Worm (Caenorhabditis elegans): ENCODE results near the gene unc-27.

Gene unc-27

DNA sequence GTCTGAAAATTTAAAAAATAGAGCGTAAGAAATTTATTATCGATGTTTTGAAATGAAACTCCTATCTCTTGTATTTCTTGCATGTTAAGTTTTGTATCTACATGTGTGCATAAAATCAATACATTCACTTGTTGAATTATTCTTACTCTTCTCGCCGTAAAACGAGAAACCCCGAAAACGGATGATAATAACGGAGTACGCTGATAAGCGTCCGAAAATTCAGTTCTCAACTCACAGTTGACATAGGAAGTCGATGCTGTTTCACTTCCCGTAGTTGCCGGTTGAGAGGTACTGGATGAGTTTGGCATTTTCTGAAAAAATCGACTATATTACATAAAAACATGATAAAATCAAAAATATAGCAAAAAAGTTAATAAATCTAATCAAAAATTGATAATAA lies 46.1 kb downstream of the unc-27 start, which contains the start of gene sec-15:
TSS of gene sec-15 (minus strand) at position 311 of the 400 bp plus-strand sequence.
- no peak for TF ChIP-seq drap-1 (GFP tag; optimal IDR thresholded peaks at IDR 0.05)
- no peak for TF ChIP-seq mep-1 (tag; optimal IDR thresholded peaks at IDR 0.05)

DNA sequence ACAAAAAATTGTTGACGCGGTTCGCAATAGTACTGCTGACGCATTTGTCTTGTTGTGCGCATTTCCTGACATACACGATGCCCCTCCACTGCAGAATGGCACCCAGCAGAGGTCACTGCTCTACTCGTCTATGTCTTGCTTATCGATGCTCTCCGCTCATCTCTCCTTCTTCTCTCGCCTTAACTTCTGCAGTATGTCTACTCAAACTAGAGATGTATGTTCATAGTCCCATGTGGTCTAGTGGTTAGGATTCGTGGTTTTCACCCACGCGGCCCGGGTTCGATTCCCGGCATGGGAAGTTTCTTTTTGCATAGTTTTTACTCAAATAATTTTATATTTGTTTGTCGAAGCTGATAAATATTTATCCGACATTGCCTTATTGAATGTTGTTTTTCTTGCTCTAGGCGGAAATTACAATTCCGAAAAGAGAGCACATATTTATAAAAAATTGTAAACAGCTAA lies 46.7 kb downstream of the unc-27 start, which contains the start of gene C28G1.2:
TSS of gene C28G1.2 (plus strand) at position 130 of the 462 bp plus-strand sequence.
- TF ChIP-seq blmp-1 (tag; optimal IDR thresholded peaks at IDR 0.05) (peak; percentile 21), mls-2 (tag; optimal IDR thresholded peaks at IDR 0.05) (peak; percentile 99), drap-1 (GFP tag; optimal IDR thresholded peaks at IDR 0.05) (peak; percentile 98), ham-2 (GFP tag; optimal IDR thresholded peaks at IDR 0.05) (peak; percentile 93), elt-3 (tag; optimal IDR thresholded peaks at IDR 0.05) (peak; percentile 15), zip-8 (tag; optimal IDR thresholded peaks at IDR 0.05) (no peak), lin-32 (GFP tag; optimal IDR thresholded peaks at IDR 0.05) (peak; percentile 93), nhr-12 (tag; optimal IDR thresholded peaks at IDR 0.05) (peak; percentile 68), ceh-43 (GFP tag; optimal IDR thresholded peaks at IDR 0.05) (peak; percentile 94), lsy-2 (tag; optimal IDR thresholded peaks at IDR 0.05) (peak; percentile 79), ces-1 (GFP tag; optimal IDR thresholded peaks at IDR 0.05) (peak; percentile 78), nhr-2 (tag; optimal IDR thresholded peaks at IDR 0.05) (peak; percentile 28), sem-2 (GFP tag; optimal IDR thresholded peaks at IDR 0.05) (peak; percentile 92), sptf-1 (tag; optimal IDR thresholded peaks at IDR 0.05) (peak; percentile 98), snpc-4 (tag; optimal IDR thresholded peaks at IDR 0.05) (no peak), tbx-8 (GFP tag; optimal IDR thresholded peaks at IDR 0.05) (peak; percentile 94), flh-1 (GFP tag; optimal IDR thresholded peaks at IDR 0.05) (peak; percentile 94), ztf-11 (tag; optimal IDR thresholded peaks at IDR 0.05) (peak; percentile 51), elt-1 (tag; optimal IDR thresholded peaks at IDR 0.05; ENCODE audit: borderline replicate concordance, insufficient read depth) (peak; percentile 33), unc-62 (GFP tag; optimal IDR thresholded peaks at IDR 0.05) (peak; percentile 69), mep-1 (tag; optimal IDR thresholded peaks at IDR 0.05) (peak; percentile 78), bed-3 (GFP tag; optimal IDR thresholded peaks at IDR 0.05) (peak; percentile 90), nhr-237 (tag; optimal IDR thresholded peaks at IDR 0.05) (peak; percentile 89), cnd-1 (tag; optimal IDR thresholded peaks at IDR 0.05) (peak; percentile 97), ceh-39 (tag; optimal IDR thresholded peaks at IDR 0.05) (peak; percentile 69), M03D4.4 (tag; optimal IDR thresholded peaks at IDR 0.05) (peak; percentile 97), mab-5 (tag; optimal IDR thresholded peaks at IDR 0.05) (peak; percentile 1), ceh-83 (GFP tag; optimal IDR thresholded peaks at IDR 0.05) (peak; percentile 98), unc-120 (tag; optimal IDR thresholded peaks at IDR 0.05; ENCODE audit: poor library complexity, severe bottlenecking) (peak; percentile 98), nhr-28 (tag; optimal IDR thresholded peaks at IDR 0.05) (peak; percentile 67), hlh-1 (tag; optimal IDR thresholded peaks at IDR 0.05) (peak; percentile 69), pha-4 (tag; optimal IDR thresholded peaks at IDR 0.05) (peak; percentile 65), nhr-76 (tag; optimal IDR thresholded peaks at IDR 0.05) (no peak), lin-13 (tag; optimal IDR thresholded peaks at IDR 0.05) (peak; percentile 72), unc-39 (tag; optimal IDR thresholded peaks at IDR 0.05) (peak; percentile 88)

DNA sequence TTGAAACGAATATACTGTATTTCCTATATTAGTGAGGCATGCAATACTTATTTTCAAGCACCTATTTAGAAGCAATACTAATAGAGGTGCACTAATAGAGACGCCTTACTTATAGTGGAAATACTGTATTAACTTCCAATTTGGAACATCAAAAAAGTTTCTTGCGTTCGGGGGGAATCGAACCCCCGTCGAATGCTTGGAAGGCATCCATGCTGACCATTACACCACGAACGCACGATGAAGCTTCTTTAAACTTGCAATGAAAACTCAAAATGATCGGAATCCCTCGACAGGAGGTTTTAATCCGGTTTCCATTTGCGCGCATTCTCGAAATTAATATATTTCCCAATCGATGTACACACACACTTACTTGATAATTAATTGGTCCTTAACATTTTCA lies 48.9 kb downstream of the unc-27 start:
- TF ChIP-seq nhr-76 (tag; optimal IDR thresholded peaks at IDR 0.05) (no peak), unc-120 (tag; optimal IDR thresholded peaks at IDR 0.05; ENCODE audit: poor library complexity, severe bottlenecking) (no peak), nhr-12 (tag; optimal IDR thresholded peaks at IDR 0.05) (no peak), snpc-4 (tag; optimal IDR thresholded peaks at IDR 0.05) (no peak), mls-2 (tag; optimal IDR thresholded peaks at IDR 0.05) (no peak), ceh-39 (tag; optimal IDR thresholded peaks at IDR 0.05) (no peak), elt-3 (tag; optimal IDR thresholded peaks at IDR 0.05) (no peak), mep-1 (tag; optimal IDR thresholded peaks at IDR 0.05) (no peak), drap-1 (GFP tag; optimal IDR thresholded peaks at IDR 0.05) (no peak), flh-1 (GFP tag; optimal IDR thresholded peaks at IDR 0.05) (no peak), ceh-43 (GFP tag; optimal IDR thresholded peaks at IDR 0.05) (no peak)
